Worm (Caenorhabditis elegans) whole organism, L4 larva: ENCODE measurements around the gene orc-3.
A peak's percentile ranks its signal among the peaks of the same experiment; 100 is the strongest.

ENCODE experiments used
- F10B5.3 ChIP-seq: sonication (generic microtip); optimal IDR thresholded peaks from 2 replicates; lab custom pipeline; 2016; ENCODE audit warnings: mild to moderate bottlenecking, missing genetic modification characterization, missing compliant biosample characterization
- F44E2.7 ChIP-seq: fragments of 200-800 bp; sonication (Bioruptor generic); IDR thresholded peaks from 2 replicates; pipeline ENCODE4 v2.1.2; 2022; ENCODE audit warnings: missing genetic modification characterization, missing compliant biosample characterization
- R02D3.7 ChIP-seq: fragments of 150-350 bp; sonication (generic microtip); optimal IDR thresholded peaks from 3 replicates; lab custom pipeline; 2014; ENCODE audit warnings: missing biosample characterization, missing genetic modification characterization
- T20F7.1 ChIP-seq: fragments of 200-800 bp; sonication (Bioruptor generic); optimal IDR thresholded peaks from 2 replicates; lab custom pipeline; 2018; ENCODE audit warnings: mild to moderate bottlenecking, missing genetic modification characterization, missing compliant biosample characterization
- T26A8.4 ChIP-seq: fragments of 200-800 bp; sonication (Bioruptor generic); IDR thresholded peaks from 2 replicates; pipeline ENCODE4 v1.3.6; 2022; ENCODE audit warnings: missing genetic modification characterization, missing compliant biosample characterization
- Y75B8A.6 ChIP-seq: fragments of 200-800 bp; sonication (Bioruptor generic); IDR thresholded peaks from 2 replicates; pipeline ENCODE4 v1.3.6; 2022; ENCODE audit warnings: missing genetic modification reagents, missing genetic modification characterization, missing compliant biosample characterization
- aha-1 ChIP-seq: fragments of 150-350 bp; peaks from one replicate; lab custom pipeline; 2014; ENCODE audit warnings: missing biosample characterization, missing genetic modification characterization
- arid-1 ChIP-seq: fragments of 200-800 bp; sonication (Bioruptor generic); conservative IDR thresholded peaks from 2 replicates; pipeline ENCODE4 v1.3.6; 2022; ENCODE audit warnings: missing genetic modification reagents, missing genetic modification characterization, missing compliant biosample characterization
- ceh-20 ChIP-seq: fragments of 200-800 bp; sonication (Bioruptor generic); IDR thresholded peaks from 2 replicates; pipeline ENCODE4 v1.3.6; 2022; ENCODE audit warnings: missing genetic modification reagents, missing genetic modification characterization, missing compliant biosample characterization
- ceh-32 ChIP-seq: sonication (generic microtip); optimal IDR thresholded peaks from 2 replicates; lab custom pipeline; 2016; ENCODE audit warnings: mild to moderate bottlenecking, missing genetic modification characterization, missing compliant biosample characterization; ENCODE audit not compliant: poor library complexity
- ceh-62 ChIP-seq: sonication (generic microtip); optimal IDR thresholded peaks from 2 replicates; lab custom pipeline; 2017; ENCODE audit warnings: missing biosample characterization, missing genetic modification characterization
- cey-2 ChIP-seq: sonication (generic microtip); optimal IDR thresholded peaks from 3 replicates; lab custom pipeline; 2017; ENCODE audit warnings: missing genetic modification characterization, mild to moderate bottlenecking, missing compliant biosample characterization, antibody characterized with exemption, borderline replicate concordance; ENCODE audit not compliant: insufficient read depth
- daf-16 ChIP-seq, 3 experiments: sonication (generic microtip); optimal IDR thresholded peaks; 2 replicates each; lab custom pipeline; 2016 to 2017; ENCODE audit warnings: missing genetic modification characterization in 3 of 3, missing genetic modification reagents in 3 of 3, mild to moderate bottlenecking in 2 of 3, missing compliant biosample characterization in 2 of 3, missing biosample characterization in 1 of 3, moderate library complexity in 1 of 3
- dmd-6 ChIP-seq: fragments of 200-800 bp; sonication (Bioruptor generic); IDR thresholded peaks from 2 replicates; pipeline ENCODE4 v1.3.6; 2022; ENCODE audit warnings: missing genetic modification reagents, missing genetic modification characterization, missing compliant biosample characterization
- dmd-8 ChIP-seq: fragments of 200-800 bp; sonication (Bioruptor generic); IDR thresholded peaks from 2 replicates; pipeline ENCODE4 v1.3.6; 2022; ENCODE audit warnings: missing genetic modification characterization, missing compliant biosample characterization
- duxl-1 ChIP-seq: sonication (generic microtip); optimal IDR thresholded peaks from 2 replicates; lab custom pipeline; 2016; ENCODE audit warnings: mild to moderate bottlenecking, missing genetic modification characterization, moderate library complexity, missing compliant biosample characterization; ENCODE audit not compliant: poor library complexity
- hmg-1.1 ChIP-seq: fragments of 200-800 bp; sonication (Bioruptor generic); IDR thresholded peaks from 2 replicates; pipeline ENCODE4 v1.3.6; 2022; ENCODE audit warnings: missing genetic modification reagents, missing genetic modification characterization, missing compliant biosample characterization
- lin-13 ChIP-seq: fragments of 150-350 bp; optimal IDR thresholded peaks from 2 replicates; lab custom pipeline; 2014; ENCODE audit warnings: missing biosample characterization, missing genetic modification reagents, missing genetic modification characterization
- lin-38 ChIP-seq: fragments of 200-800 bp; sonication (Bioruptor generic); IDR thresholded peaks from 2 replicates; pipeline ENCODE4 v1.3.6; 2022; ENCODE audit warnings: missing genetic modification reagents, missing genetic modification characterization, missing compliant biosample characterization
- lin-39 ChIP-seq: fragments of 150-350 bp; optimal IDR thresholded peaks from 2 replicates; lab custom pipeline; 2014; ENCODE audit warnings: missing biosample characterization, missing genetic modification reagents, missing genetic modification characterization
- lir-3 ChIP-seq: sonication (generic microtip); optimal IDR thresholded peaks from 2 replicates; lab custom pipeline; 2016; ENCODE audit warnings: mild to moderate bottlenecking, missing genetic modification characterization, missing compliant biosample characterization
- mdl-1 ChIP-seq, 2 experiments: fragments of 150-350 bp in 1 of 2; sonication (generic microtip) in 1 of 2; optimal IDR thresholded peaks; 2 replicates each; lab custom pipeline; 2014 to 2017; ENCODE audit warnings: missing biosample characterization in 2 of 2, missing genetic modification characterization in 2 of 2
- mdt-29 ChIP-seq: fragments of 200-800 bp; sonication (Bioruptor generic); IDR thresholded peaks from 2 replicates; pipeline ENCODE4 v1.3.6; 2022; ENCODE audit warnings: missing genetic modification reagents, missing genetic modification characterization, missing compliant biosample characterization
- nhr-11 ChIP-seq: fragments of 150-350 bp; optimal IDR thresholded peaks from 2 replicates; lab custom pipeline; 2014; ENCODE audit warnings: missing biosample characterization, missing genetic modification characterization
- nhr-111 ChIP-seq: fragments of 200-800 bp; sonication (Bioruptor generic); optimal IDR thresholded peaks from 2 replicates; lab custom pipeline; 2018; ENCODE audit warnings: mild to moderate bottlenecking, missing genetic modification characterization, missing compliant biosample characterization
- nhr-76 ChIP-seq: fragments of 150-350 bp; optimal IDR thresholded peaks from 2 replicates; lab custom pipeline; 2014; ENCODE audit warnings: missing biosample characterization, missing genetic modification characterization
- set-16 ChIP-seq: fragments of 200-800 bp; sonication (Bioruptor generic); IDR thresholded peaks from 2 replicates; pipeline ENCODE4 v1.3.6; 2022; ENCODE audit warnings: missing genetic modification reagents, missing genetic modification characterization, missing compliant biosample characterization
- skn-1 ChIP-seq: fragments of 150-350 bp; optimal IDR thresholded peaks from 2 replicates; lab custom pipeline; 2014; ENCODE audit warnings: missing biosample characterization, missing genetic modification characterization
- snpc-1.2 ChIP-seq: fragments of 200-800 bp; sonication (Bioruptor generic); IDR thresholded peaks from 2 replicates; pipeline ENCODE4 v1.3.6; 2022; ENCODE audit warnings: missing genetic modification reagents, missing genetic modification characterization, missing compliant biosample characterization
- spr-1 ChIP-seq: sonication (generic microtip); optimal IDR thresholded peaks from 2 replicates; lab custom pipeline; 2016; ENCODE audit warnings: mild to moderate bottlenecking, missing genetic modification characterization, missing compliant biosample characterization
- spr-3 ChIP-seq: fragments of 200-800 bp; sonication (Bioruptor generic); optimal IDR thresholded peaks from 2 replicates; lab custom pipeline; 2018; ENCODE audit warnings: mild to moderate bottlenecking, missing genetic modification characterization, missing compliant biosample characterization
- tag-97 ChIP-seq: fragments of 200-800 bp; sonication (Bioruptor generic); IDR thresholded peaks from 2 replicates; pipeline ENCODE4 v1.3.6; 2022; ENCODE audit warnings: missing genetic modification characterization, missing compliant biosample characterization
- tra-1 ChIP-seq: fragments of 200-800 bp; sonication (Bioruptor generic); IDR thresholded peaks from 2 replicates; pipeline ENCODE4 v1.3.6; 2022; ENCODE audit warnings: missing genetic modification reagents, missing genetic modification characterization, missing compliant biosample characterization
- zfp-2 ChIP-seq: sonication (generic microtip); optimal IDR thresholded peaks from 2 replicates; lab custom pipeline; 2016; ENCODE audit warnings: mild to moderate bottlenecking, missing genetic modification characterization, missing compliant biosample characterization
- ztf-7 ChIP-seq: fragments of 150-350 bp; optimal IDR thresholded peaks from 2 replicates; lab custom pipeline; 2014; ENCODE audit warnings: missing biosample characterization, missing genetic modification characterization

Gene orc-3

ce11 chrIII:1229510-1229909 is 21.6 kb downstream of the orc-3 start:
- TF ChIP-seq T26A8.4 (GFP tag; lab: Robert Waterston, UW) (no peak), set-16 (peak; percentile 34; the same call in 1 of the 2 replicates), F10B5.3 (tag; lab: Kevin White, UChicago) (no peak), F44E2.7 (GFP tag; lab: Robert Waterston, UW) (no peak), dmd-8 (GFP tag; lab: Robert Waterston, UW) (no peak), ceh-32 (tag; lab: Kevin White, UChicago) (no peak), zfp-2 (tag; lab: Kevin White, UChicago) (no peak), ztf-7 (no peak), lin-38 (GFP tag; lab: Robert Waterston, UW) (0 out of 2 replicates have a peak, but pooled peaks have one; percentile 8), skn-1 (no peak), lir-3 (no peak), R02D3.7 (tag; lab: Kevin White, UChicago) (no peak)

- no peak for TF ChIP-seq nhr-111 (GFP tag; lab: Kevin White, UChicago)
- no peak for TF ChIP-seq mdt-29 (GFP tag; lab: Robert Waterston, UW)
- TF ChIP-seq tag-97, result no peak
- TF ChIP-seq mdl-1 (tag; optimal IDR thresholded peaks at IDR 0.05; lab: Kevin White, UChicago), result no peak
- no peak for TF ChIP-seq daf-16 (GFP tag; optimal IDR thresholded peaks at IDR 0.05; lab: Kevin White, UChicago)
- TF ChIP-seq daf-16 (tag; optimal IDR thresholded peaks at IDR 0.05; lab: Kevin White, UChicago), result no peak
These were observed 22.2 kb downstream of the orc-3 start, which contains the start of gene pes-4 for ce11 chrIII:1230174-1230573. TSS of gene pes-4 (minus strand) at chrIII:1230274.

- no peak for TF ChIP-seq mdt-29 (GFP tag; lab: Robert Waterston, UW)
- peak; percentile 23; the same call in 1 of the 2 replicates for TF ChIP-seq lin-38 (GFP tag; lab: Robert Waterston, UW)
These were observed 22.7 kb downstream of the orc-3 start for ce11 chrIII:1230672-1231071.

ce11 chrIII:1231186-1231585 is 23.3 kb downstream of the orc-3 start:
- TF ChIP-seq ceh-62 (tag; lab: Kevin White, UChicago) (no peak), snpc-1.2 (GFP tag; lab: Robert Waterston, UW) (no peak), lin-38 (GFP tag; lab: Robert Waterston, UW) (peak; percentile 51), nhr-76 (no peak), daf-16 (GFP tag; optimal IDR thresholded peaks at IDR 0.05; lab: Kevin White, UChicago) (no peak), daf-16 (tag; optimal IDR thresholded peaks at IDR 0.05; lab: Kevin White, UChicago) (no peak), tra-1 (GFP tag; lab: Robert Waterston, UW) (0 out of 2 replicates have a peak, but pooled peaks have one; percentile 36), lin-39 (no peak), aha-1 (tag; lab: Kevin White, UChicago) (peak; percentile 69), nhr-11 (no peak), spr-1 (tag; lab: Kevin White, UChicago) (no peak), cey-2 (tag; lab: Kevin White, UChicago) (no peak), lin-13 (peak; percentile 74), hmg-1.1 (GFP tag; lab: Robert Waterston, UW) (no peak), mdl-1 (tag; optimal IDR thresholded peaks at IDR 0.05; lab: Kevin White, UChicago) (no peak), dmd-6 (no peak), arid-1 (GFP tag; lab: Robert Waterston, UW) (no peak), T20F7.1 (no peak), spr-3 (GFP tag; lab: Kevin White, UChicago) (no peak), duxl-1 (tag; lab: Kevin White, UChicago) (no peak), Y75B8A.6 (GFP tag; lab: Robert Waterston, UW) (no peak), T26A8.4 (GFP tag; lab: Robert Waterston, UW) (no peak), ceh-20 (GFP tag; lab: Robert Waterston, UW) (peak; percentile 50; the same call in 1 of the 2 replicates)
